Worm (Caenorhabditis elegans) whole organism, L3 larva: Measurements from ENCODE around the gene kin-4.

Experiments
- ZK546.5 ChIP-seq: sonication (generic microtip); optimal IDR thresholded peaks from 2 replicates; lab custom pipeline; 2017; ENCODE audit warnings: missing biosample characterization, missing genetic modification characterization
- ama-1 ChIP-seq: fragments of 150-350 bp; optimal IDR thresholded peaks from 2 replicates; lab custom pipeline; 2018
- ceh-16 ChIP-seq: sonication (generic microtip); optimal IDR thresholded peaks from 2 replicates; lab custom pipeline; 2017; ENCODE audit warnings: missing biosample characterization, missing genetic modification characterization
- ceh-82 ChIP-seq: fragments of 150-350 bp; optimal IDR thresholded peaks from 2 replicates; lab custom pipeline; 2014; ENCODE audit warnings: missing biosample characterization, missing genetic modification characterization
- egl-27 ChIP-seq: sonication (generic microtip); optimal IDR thresholded peaks from 4 replicates; lab custom pipeline; 2017; ENCODE audit warnings: missing biosample characterization, missing genetic modification reagents, missing genetic modification characterization
- egl-5 ChIP-seq: fragments of 150-350 bp; optimal IDR thresholded peaks from 2 replicates; lab custom pipeline; 2017; ENCODE audit warnings: missing biosample characterization, missing genetic modification reagents, missing genetic modification characterization, inconsistent platforms
- elt-1 ChIP-seq: fragments of 150-350 bp; optimal IDR thresholded peaks from 2 replicates; lab custom pipeline; 2014; ENCODE audit warnings: missing biosample characterization, missing genetic modification characterization
- elt-2 ChIP-seq: sonication (generic microtip); optimal IDR thresholded peaks from 2 replicates; lab custom pipeline; 2016; ENCODE audit warnings: missing genetic modification reagents, mild to moderate bottlenecking, missing genetic modification characterization, missing compliant biosample characterization
- elt-3 ChIP-seq, 3 experiments: fragments of 150-350 bp in 1 of 3; sonication (generic microtip) in 2 of 3; optimal IDR thresholded peaks; 2 replicates in 2 of 3; 4 replicates in 1 of 3; lab custom pipeline; 2014 to 2017; ENCODE audit warnings: missing biosample characterization in 3 of 3, missing genetic modification characterization in 3 of 3
- eor-1 ChIP-seq, 2 experiments: fragments of 150-350 bp; optimal IDR thresholded peaks; 2 replicates each; lab custom pipeline; 2014 to 2018; ENCODE audit warnings: missing biosample characterization in 2 of 2, missing genetic modification characterization in 2 of 2
- fkh-10 ChIP-seq: sonication (generic microtip); optimal IDR thresholded peaks from 2 replicates; lab custom pipeline; 2017; ENCODE audit warnings: missing biosample characterization, missing genetic modification reagents, missing genetic modification characterization
- fkh-2 ChIP-seq: fragments of 150-350 bp; optimal IDR thresholded peaks from 2 replicates; lab custom pipeline; 2014; ENCODE audit warnings: missing biosample characterization, missing genetic modification reagents, missing genetic modification characterization
- fos-1 ChIP-seq: fragments of 150-350 bp; optimal IDR thresholded peaks from 2 replicates; lab custom pipeline; 2014; ENCODE audit warnings: missing biosample characterization, missing genetic modification characterization
- hmg-11 ChIP-seq: sonication (generic microtip); optimal IDR thresholded peaks from 2 replicates; lab custom pipeline; 2016; ENCODE audit warnings: missing genetic modification characterization, missing compliant biosample characterization
- lin-15B ChIP-seq: fragments of 150-350 bp; optimal IDR thresholded peaks from 2 replicates; lab custom pipeline; 2014; ENCODE audit warnings: missing biosample characterization, missing genetic modification characterization
- lin-39 ChIP-seq: fragments of 150-350 bp; optimal IDR thresholded peaks from 2 replicates; lab custom pipeline; 2018; ENCODE audit warnings: missing biosample characterization, missing genetic modification reagents, missing genetic modification characterization
- lsy-12 ChIP-seq: sonication (generic microtip); optimal IDR thresholded peaks from 2 replicates; lab custom pipeline; 2016; ENCODE audit warnings: mild to moderate bottlenecking, missing genetic modification characterization, missing compliant biosample characterization
- mdl-1 ChIP-seq: fragments of 150-350 bp; optimal IDR thresholded peaks from 2 replicates; lab custom pipeline; 2014; ENCODE audit warnings: missing biosample characterization, missing genetic modification characterization
- mml-1 ChIP-seq: fragments of 150-350 bp; sonication (generic microtip); optimal IDR thresholded peaks from 3 replicates; lab custom pipeline; 2014; ENCODE audit warnings: missing biosample characterization, missing genetic modification characterization
- nfya-1 ChIP-seq: sonication (generic microtip); optimal IDR thresholded peaks from 2 replicates; lab custom pipeline; 2017; ENCODE audit warnings: missing genetic modification characterization, mild to moderate bottlenecking, missing compliant biosample characterization, antibody characterized with exemption, moderate library complexity; ENCODE audit not compliant: insufficient read depth
- nhr-11 ChIP-seq: fragments of 150-350 bp; optimal IDR thresholded peaks from 2 replicates; lab custom pipeline; 2014; ENCODE audit warnings: missing biosample characterization, missing genetic modification characterization
- nhr-12 ChIP-seq: fragments of 150-350 bp; optimal IDR thresholded peaks from 2 replicates; lab custom pipeline; 2014; ENCODE audit warnings: missing biosample characterization, missing genetic modification characterization
- nhr-237 ChIP-seq: fragments of 150-350 bp; optimal IDR thresholded peaks from 2 replicates; lab custom pipeline; 2014; ENCODE audit warnings: missing biosample characterization, missing genetic modification characterization
- nhr-25 ChIP-seq: sonication (generic microtip); optimal IDR thresholded peaks from 2 replicates; lab custom pipeline; 2017; ENCODE audit warnings: missing biosample characterization, missing genetic modification characterization
- nhr-43 ChIP-seq: sonication (generic microtip); optimal IDR thresholded peaks from 2 replicates; lab custom pipeline; 2016; ENCODE audit warnings: mild to moderate bottlenecking, missing genetic modification characterization, missing compliant biosample characterization; ENCODE audit not compliant: poor library complexity, severe bottlenecking
- nhr-67 ChIP-seq: fragments of 150-350 bp; optimal IDR thresholded peaks from 2 replicates; lab custom pipeline; 2014; ENCODE audit warnings: missing biosample characterization, missing genetic modification characterization
- nhr-77 ChIP-seq: fragments of 150-350 bp; optimal IDR thresholded peaks from 2 replicates; lab custom pipeline; 2014; ENCODE audit warnings: missing biosample characterization, missing genetic modification characterization
- pha-4 ChIP-seq: fragments of 150-350 bp; optimal IDR thresholded peaks from 2 replicates; lab custom pipeline; 2014; ENCODE audit warnings: missing biosample characterization, missing genetic modification reagents, missing genetic modification characterization
- pqm-1 ChIP-seq: fragments of 150-350 bp; optimal IDR thresholded peaks from 2 replicates; lab custom pipeline; 2017; ENCODE audit warnings: missing biosample characterization, missing genetic modification characterization, inconsistent platforms
- sea-2 ChIP-seq: fragments of 150-350 bp; sonication (generic microtip); optimal IDR thresholded peaks from 4 replicates; lab custom pipeline; 2014; ENCODE audit warnings: missing biosample characterization, missing genetic modification reagents, missing genetic modification characterization
- skn-1 ChIP-seq: fragments of 150-350 bp; optimal IDR thresholded peaks from 2 replicates; lab custom pipeline; 2014; ENCODE audit warnings: missing biosample characterization, missing genetic modification characterization
- snpc-4 ChIP-seq: fragments of 150-350 bp; optimal IDR thresholded peaks from 2 replicates; lab custom pipeline; 2014; ENCODE audit warnings: missing biosample characterization, missing genetic modification characterization
- tbx-2 ChIP-seq: sonication (generic microtip); optimal IDR thresholded peaks from 2 replicates; lab custom pipeline; 2016; ENCODE audit warnings: mild to moderate bottlenecking, missing genetic modification characterization, missing compliant biosample characterization
- unc-62 ChIP-seq: fragments of 150-350 bp; sonication (generic microtip); optimal IDR thresholded peaks from 4 replicates; lab custom pipeline; 2014; ENCODE audit warnings: missing biosample characterization, missing genetic modification reagents, missing genetic modification characterization
- ztf-11 ChIP-seq: fragments of 150-350 bp; optimal IDR thresholded peaks from 2 replicates; lab custom pipeline; 2014; ENCODE audit warnings: missing biosample characterization, missing genetic modification characterization

Gene kin-4

ce11 chrIV:11425442-11425841 is at the start of gene kin-4:
TSS of gene kin-4 (plus strand) at chrIV:11425742.
- TF ChIP-seq snpc-4 (no peak), ZK546.5 (tag; lab: Kevin White, UChicago) (no peak), nfya-1 (no peak), pqm-1 (tag; lab: Kevin White, UChicago) (no peak), unc-62 (GFP tag; lab: Kevin White, UChicago) (no peak), nhr-43 (no peak), hmg-11 (tag; lab: Kevin White, UChicago) (no peak), lsy-12 (tag; lab: Kevin White, UChicago) (no peak), egl-27 (tag; lab: Kevin White, UChicago) (no peak), elt-2 (tag; lab: Kevin White, UChicago) (no peak), nhr-11 (tag; lab: Kevin White, UChicago) (no peak), egl-5 (tag; lab: Kevin White, UChicago) (no peak), mdl-1 (no peak), mml-1 (tag; lab: Kevin White, UChicago) (no peak), lin-39 (no peak)

ce11 chrIV:11377439-11377838 is 48.1 kb upstream of the kin-4 start:
- no peak for TF ChIP-seq lin-15B (tag; lab: Kevin White, UChicago)
- no peak for TF ChIP-seq nhr-12 (tag; lab: Kevin White, UChicago)
- no peak for TF ChIP-seq hmg-11 (tag; lab: Kevin White, UChicago)
- no peak for TF ChIP-seq fkh-2 (tag; lab: Kevin White, UChicago)
- TF ChIP-seq ceh-82 (tag; lab: Kevin White, UChicago): no peak
- no peak for TF ChIP-seq mdl-1
- no peak for TF ChIP-seq nhr-25 (tag; lab: Kevin White, UChicago)
- no peak for TF ChIP-seq pqm-1 (tag; lab: Kevin White, UChicago)
- no peak for TF ChIP-seq lsy-12 (tag; lab: Kevin White, UChicago)
- TF ChIP-seq mml-1 (tag; lab: Kevin White, UChicago): no peak
- TF ChIP-seq nfya-1: no peak
- no peak for TF ChIP-seq skn-1

ce11 chrIV:11379254-11379653 is 46.3 kb upstream of the kin-4 start, which contains the start of gene fbxb-76:
TSS of gene fbxb-76 (minus strand) at chrIV:11379354.
- TF ChIP-seq ztf-11 (no peak), nhr-67 (no peak), nhr-43 (no peak), pha-4 (no peak), tbx-2 (tag; lab: Kevin White, UChicago) (no peak), mml-1 (tag; lab: Kevin White, UChicago) (no peak), elt-1 (tag; lab: Kevin White, UChicago) (no peak), skn-1 (no peak), hmg-11 (tag; lab: Kevin White, UChicago) (no peak)

- peak; percentile 9 for TF ChIP-seq nhr-11 (tag; lab: Kevin White, UChicago)
- no peak for TF ChIP-seq ZK546.5 (tag; lab: Kevin White, UChicago)
- TF ChIP-seq unc-62 (GFP tag; lab: Kevin White, UChicago): no peak
- TF ChIP-seq egl-5 (tag; lab: Kevin White, UChicago): no peak
- TF ChIP-seq pqm-1 (tag; lab: Kevin White, UChicago): no peak
- no peak for TF ChIP-seq sea-2
- no peak for TF ChIP-seq egl-27 (tag; lab: Kevin White, UChicago)
Observed at ce11 chrIV:11388684-11389083, 36.9 kb upstream of the kin-4 start.

ce11 chrIV:11394243-11394642 is 31.3 kb upstream of the kin-4 start, which contains the start of gene tag-89:
TSS of gene tag-89 (plus strand) at chrIV:11394543.
- TF ChIP-seq nhr-77: no peak
- no peak for TF ChIP-seq nfya-1
- TF ChIP-seq ceh-16 (tag; lab: Kevin White, UChicago): no peak
- TF ChIP-seq nhr-43: no peak
- no peak for TF ChIP-seq snpc-4
- no peak for TF ChIP-seq ama-1 (lab: Kevin White, UChicago)
- no peak for TF ChIP-seq egl-5 (tag; lab: Kevin White, UChicago)
- TF ChIP-seq eor-1 (tag; optimal IDR thresholded peaks at IDR 0.05; lab: Kevin White, UChicago): no peak
- no peak for TF ChIP-seq fos-1
- TF ChIP-seq egl-27 (tag; lab: Kevin White, UChicago): no peak
- TF ChIP-seq lin-39: no peak
- TF ChIP-seq elt-1 (tag; lab: Kevin White, UChicago): no peak
- TF ChIP-seq hmg-11 (tag; lab: Kevin White, UChicago): no peak
- TF ChIP-seq fkh-10: no peak
- no peak for TF ChIP-seq elt-2 (tag; lab: Kevin White, UChicago)
- TF ChIP-seq nhr-237 (tag; lab: Kevin White, UChicago): no peak
- TF ChIP-seq sea-2: no peak
- no peak for TF ChIP-seq elt-3 (tag; optimal IDR thresholded peaks at IDR 0.05; lab: Kevin White, UChicago)
- TF ChIP-seq, all 47 proteins: peak for 0
